Worm (Caenorhabditis elegans) whole organism, young adult: Measurements from ENCODE around the gene F54D10.8.

Experiments
- B0035.1 ChIP-seq: sonication (generic microtip); optimal IDR thresholded peaks from 2 replicates; lab custom pipeline; 2016; ENCODE audit warnings: missing genetic modification characterization, mild to moderate bottlenecking, missing compliant biosample characterization, missing genotype, missing genetic modification reagents
- C06A6.2 ChIP-seq: fragments of 200-800 bp; sonication (Bioruptor generic); conservative IDR thresholded peaks from 2 replicates; pipeline ENCODE4 v1.3.6; 2022; ENCODE audit warnings: missing genetic modification characterization, missing compliant biosample characterization
- F23B12.7 ChIP-seq: sonication (generic microtip); optimal IDR thresholded peaks from 2 replicates; lab custom pipeline; 2017; ENCODE audit warnings: missing genetic modification characterization, mild to moderate bottlenecking, missing compliant biosample characterization, antibody characterized with exemption, moderate library complexity; ENCODE audit not compliant: insufficient read depth
- F39B2.1 ChIP-seq: fragments of 200-800 bp; sonication (Bioruptor generic); IDR thresholded peaks from 2 replicates; pipeline ENCODE4 v1.3.6; 2022; ENCODE audit warnings: missing genetic modification reagents, missing genetic modification characterization, missing compliant biosample characterization
- F52B5.7 ChIP-seq: sonication (generic microtip); optimal IDR thresholded peaks from 2 replicates; lab custom pipeline; 2016; ENCODE audit warnings: mild to moderate bottlenecking, missing genetic modification characterization, missing compliant biosample characterization
- F55B11.4 ChIP-seq: sonication (generic microtip); optimal IDR thresholded peaks from 2 replicates; lab custom pipeline; 2016; ENCODE audit warnings: missing compliant biosample characterization, missing genetic modification characterization, borderline replicate concordance; ENCODE audit not compliant: insufficient read depth
- T07F8.4 ChIP-seq: sonication (generic microtip); optimal IDR thresholded peaks from 2 replicates; lab custom pipeline; 2016; ENCODE audit warnings: mild to moderate bottlenecking, missing genetic modification characterization, moderate library complexity, missing compliant biosample characterization
- Y56A3A.18 ChIP-seq: fragments of 200-800 bp; sonication (Bioruptor generic); IDR thresholded peaks from 2 replicates; pipeline ENCODE4 v1.3.6; 2022; ENCODE audit warnings: missing genetic modification reagents, missing genetic modification characterization, missing compliant biosample characterization
- Y67H2A.10 ChIP-seq: fragments of 200-800 bp; sonication (Bioruptor generic); conservative IDR thresholded peaks from 2 replicates; pipeline ENCODE4 v1.3.6; 2022; ENCODE audit warnings: missing genetic modification reagents, missing genetic modification characterization, missing compliant biosample characterization
- Y79H2A.3 ChIP-seq: fragments of 200-800 bp; sonication (Bioruptor generic); conservative IDR thresholded peaks from 2 replicates; pipeline ENCODE4 v1.3.6; 2022; ENCODE audit warnings: missing genetic modification reagents, missing genetic modification characterization, missing compliant biosample characterization
- ama-1 ChIP-seq, 3 experiments: fragments of 150-350 bp in 1 of 3; sonication (generic microtip) in 2 of 3; optimal IDR thresholded peaks; 2 replicates each; lab custom pipeline; 2014 to 2018; ENCODE audit warnings: missing biosample characterization in 2 of 3, missing genetic modification characterization in 2 of 3, missing genetic modification reagents in 2 of 3
- aptf-2 ChIP-seq: fragments of 200-800 bp; sonication (Bioruptor generic); conservative IDR thresholded peaks from 2 replicates; pipeline ENCODE4 v1.3.6; 2022; ENCODE audit warnings: missing genetic modification reagents, missing genetic modification characterization, missing compliant biosample characterization
- attf-3 ChIP-seq: fragments of 200-800 bp; sonication (Bioruptor generic); conservative IDR thresholded peaks from 2 replicates; pipeline ENCODE4 v1.3.6; 2022; ENCODE audit warnings: missing genetic modification reagents, missing genetic modification characterization, missing compliant biosample characterization
- bed-1 ChIP-seq: fragments of 200-800 bp; sonication (Bioruptor generic); IDR thresholded peaks from 2 replicates; pipeline ENCODE4 v1.3.6; 2022; ENCODE audit warnings: missing genetic modification reagents, missing genetic modification characterization, missing compliant biosample characterization
- cebp-2 ChIP-seq: fragments of 200-800 bp; sonication (Bioruptor generic); IDR thresholded peaks from 2 replicates; pipeline ENCODE4 v1.3.6; 2022; ENCODE audit warnings: missing genetic modification characterization, missing compliant biosample characterization
- ceh-27 ChIP-seq: fragments of 200-800 bp; sonication (Bioruptor generic); optimal IDR thresholded peaks from 2 replicates; lab custom pipeline; 2018; ENCODE audit warnings: mild to moderate bottlenecking, missing genetic modification characterization, moderate library complexity, missing compliant biosample characterization
- ceh-40 ChIP-seq: fragments of 200-800 bp; sonication (Bioruptor generic); IDR thresholded peaks from 2 replicates; pipeline ENCODE4 v1.3.6; 2022; ENCODE audit warnings: missing genetic modification characterization, missing compliant biosample characterization
- ceh-79 ChIP-seq: sonication (generic microtip); optimal IDR thresholded peaks from 2 replicates; lab custom pipeline; 2017; ENCODE audit warnings: mild to moderate bottlenecking, missing genetic modification characterization, missing compliant biosample characterization
- egrh-3 ChIP-seq: fragments of 200-800 bp; sonication (Bioruptor generic); IDR thresholded peaks from 2 replicates; pipeline ENCODE4 v1.3.6; 2022; ENCODE audit warnings: missing genetic modification reagents, missing genetic modification characterization, missing compliant biosample characterization
- ekl-4 ChIP-seq: fragments of 200-800 bp; sonication (Bioruptor generic); IDR thresholded peaks from 2 replicates; pipeline ENCODE4 v1.3.6; 2022; ENCODE audit warnings: missing genetic modification reagents, missing genetic modification characterization, missing compliant biosample characterization
- ets-4 ChIP-seq: fragments of 200-800 bp; sonication (Bioruptor generic); optimal IDR thresholded peaks from 2 replicates; lab custom pipeline; 2018; ENCODE audit warnings: mild to moderate bottlenecking, missing genetic modification characterization, missing compliant biosample characterization
- hsf-1 ChIP-seq: fragments of 200-800 bp; sonication (Bioruptor generic); IDR thresholded peaks from 2 replicates; pipeline ENCODE4 v1.3.6; 2022; ENCODE audit warnings: missing genetic modification reagents, missing genetic modification characterization, missing compliant biosample characterization
- let-526 ChIP-seq: fragments of 200-800 bp; sonication (Bioruptor generic); IDR thresholded peaks from 2 replicates; pipeline ENCODE4 v1.3.6; 2022; ENCODE audit warnings: missing genetic modification reagents, missing genetic modification characterization, missing compliant biosample characterization
- lin-40 ChIP-seq: sonication (generic microtip); optimal IDR thresholded peaks from 2 replicates; lab custom pipeline; 2016; ENCODE audit warnings: missing genetic modification characterization, mild to moderate bottlenecking, missing compliant biosample characterization, missing genotype, missing genetic modification reagents
- lsl-1 ChIP-seq: fragments of 200-800 bp; sonication (Bioruptor generic); optimal IDR thresholded peaks from 2 replicates; lab custom pipeline; 2018; ENCODE audit warnings: mild to moderate bottlenecking, missing genetic modification characterization, moderate library complexity, missing compliant biosample characterization
- madf-10 ChIP-seq: sonication (generic microtip); optimal IDR thresholded peaks from 2 replicates; lab custom pipeline; 2016; ENCODE audit warnings: mild to moderate bottlenecking, missing genetic modification characterization, missing compliant biosample characterization
- madf-8 ChIP-seq: fragments of 200-800 bp; sonication (Bioruptor generic); conservative IDR thresholded peaks from 2 replicates; pipeline ENCODE4 v1.3.6; 2022; ENCODE audit warnings: missing genetic modification reagents, missing genetic modification characterization, missing compliant biosample characterization
- mel-28 ChIP-seq: sonication (generic microtip); optimal IDR thresholded peaks from 2 replicates; lab custom pipeline; 2016; ENCODE audit warnings: borderline replicate concordance, mild to moderate bottlenecking, missing genetic modification characterization, missing compliant biosample characterization
- mes-4 ChIP-seq: sonication (generic microtip); optimal IDR thresholded peaks from 2 replicates; lab custom pipeline; 2016; ENCODE audit warnings: missing genotype, missing genetic modification characterization, missing compliant biosample characterization
- nfya-2 ChIP-seq: fragments of 200-800 bp; sonication (Bioruptor generic); IDR thresholded peaks from 2 replicates; pipeline ENCODE4 v1.3.6; 2022; ENCODE audit warnings: missing genetic modification reagents, missing genetic modification characterization, missing compliant biosample characterization
- nfyb-1 ChIP-seq: fragments of 200-800 bp; sonication (Bioruptor generic); IDR thresholded peaks from 2 replicates; pipeline ENCODE4 v1.3.6; 2022; ENCODE audit warnings: missing genetic modification reagents, missing genetic modification characterization, missing compliant biosample characterization
- rec-8 ChIP-seq, 2 experiments: sonication (generic microtip); optimal IDR thresholded peaks; 2 replicates each; lab custom pipeline; 2016; ENCODE audit warnings: mild to moderate bottlenecking in 2 of 2, missing genetic modification characterization in 2 of 2, missing genetic modification reagents in 2 of 2, missing genotype in 2 of 2, missing biosample characterization in 1 of 2, missing compliant biosample characterization in 1 of 2, moderate library complexity in 1 of 2
- snpc-1.1 ChIP-seq: sonication (generic microtip); optimal IDR thresholded peaks from 2 replicates; lab custom pipeline; 2017; ENCODE audit warnings: missing genetic modification characterization, mild to moderate bottlenecking, missing compliant biosample characterization, antibody characterized with exemption, moderate library complexity, missing genotype, missing genetic modification reagents; ENCODE audit not compliant: insufficient read depth
- snpc-3.4 ChIP-seq: sonication (generic microtip); optimal IDR thresholded peaks from 2 replicates; lab custom pipeline; 2017; ENCODE audit warnings: missing genetic modification characterization, mild to moderate bottlenecking, missing compliant biosample characterization, antibody characterized with exemption, moderate library complexity, missing genotype, missing genetic modification reagents
- somi-1 ChIP-seq: fragments of 200-800 bp; sonication (Bioruptor generic); optimal IDR thresholded peaks from 2 replicates; lab custom pipeline; 2018; ENCODE audit warnings: mild to moderate bottlenecking, missing genetic modification characterization, missing compliant biosample characterization
- sptf-2 ChIP-seq: fragments of 200-800 bp; sonication (Bioruptor generic); optimal IDR thresholded peaks from 2 replicates; lab custom pipeline; 2018; ENCODE audit warnings: mild to moderate bottlenecking, missing genetic modification characterization, missing compliant biosample characterization
- tbp1 ChIP-seq: fragments of 200-800 bp; sonication (Bioruptor generic); optimal IDR thresholded peaks from 2 replicates; lab custom pipeline; 2018; ENCODE audit warnings: mild to moderate bottlenecking, missing genetic modification characterization, missing compliant biosample characterization
- tbx-9 ChIP-seq: sonication (generic microtip); optimal IDR thresholded peaks from 2 replicates; lab custom pipeline; 2016; ENCODE audit warnings: borderline replicate concordance, missing genetic modification characterization, inconsistent platforms, missing compliant biosample characterization
- tlf-1 ChIP-seq: fragments of 200-800 bp; sonication (Bioruptor generic); optimal IDR thresholded peaks from 2 replicates; lab custom pipeline; 2018; ENCODE audit warnings: mild to moderate bottlenecking, missing genetic modification characterization, missing compliant biosample characterization
- unc-130 ChIP-seq: sonication (generic microtip); optimal IDR thresholded peaks from 2 replicates; lab custom pipeline; 2016; ENCODE audit warnings: missing genetic modification reagents, missing genetic modification characterization, missing compliant biosample characterization
- unc-62 ChIP-seq: fragments of 150-350 bp; optimal IDR thresholded peaks from 2 replicates; lab custom pipeline; 2014; ENCODE audit warnings: missing biosample characterization, missing genetic modification reagents, missing genetic modification characterization
- xnd-1 ChIP-seq: sonication (generic microtip); optimal IDR thresholded peaks from 2 replicates; lab custom pipeline; 2016; ENCODE audit warnings: missing genotype, missing genetic modification reagents, missing genetic modification characterization, missing compliant biosample characterization
- zfh-2 ChIP-seq: fragments of 200-800 bp; sonication (Bioruptor generic); conservative IDR thresholded peaks from 2 replicates; pipeline ENCODE4 v1.3.6; 2022; ENCODE audit warnings: missing genetic modification reagents, missing genetic modification characterization, missing compliant biosample characterization
- ztf-22 ChIP-seq: fragments of 200-800 bp; sonication (Bioruptor generic); optimal IDR thresholded peaks from 2 replicates; lab custom pipeline; 2018; ENCODE audit warnings: mild to moderate bottlenecking, missing genetic modification characterization, moderate library complexity, missing compliant biosample characterization
- ztf-25 ChIP-seq: fragments of 200-800 bp; sonication (Bioruptor generic); IDR thresholded peaks from 2 replicates; pipeline ENCODE4 v1.3.6; 2022; ENCODE audit warnings: missing genetic modification reagents, missing genetic modification characterization, missing compliant biosample characterization
- ztf-26 ChIP-seq: sonication (generic microtip); optimal IDR thresholded peaks from 2 replicates; lab custom pipeline; 2017; ENCODE audit warnings: missing genetic modification characterization, missing compliant biosample characterization

F54D10.8 gene

ce11 chrII:3839562-3839961 is 11.9 kb upstream of the F54D10.8 start, which contains the start of gene C17A2.4:
Gene C17A2.4 (plus strand): TSS chrII:3839862.
- no peak for TF ChIP-seq unc-62 (GFP tag; lab: Kevin White, UChicago)
- no peak for TF ChIP-seq ztf-25 (GFP tag; lab: Robert Waterston, UW)
- TF ChIP-seq unc-130 (GFP tag; lab: Kevin White, UChicago) = no peak
- no peak for TF ChIP-seq aptf-2
- TF ChIP-seq mel-28 (tag; lab: Kevin White, UChicago) = no peak
- no peak for TF ChIP-seq ama-1 (optimal IDR thresholded peaks at IDR 0.05; lab: Kevin White, UChicago)
- TF ChIP-seq ama-1 (GFP tag; optimal IDR thresholded peaks at IDR 0.05; lab: Kevin White, UChicago) = no peak
- TF ChIP-seq F39B2.1 = no peak
- no peak for TF ChIP-seq C06A6.2 (GFP tag; lab: Robert Waterston, UW)
- no peak for TF ChIP-seq bed-1
- no peak for TF ChIP-seq ets-4 (GFP tag; lab: Kevin White, UChicago)
- TF ChIP-seq Y67H2A.10 (GFP tag; lab: Robert Waterston, UW) = no peak
- no peak for TF ChIP-seq sptf-2
- TF ChIP-seq F52B5.7 (tag; lab: Kevin White, UChicago) = no peak
- TF ChIP-seq lsl-1 (GFP tag; lab: Kevin White, UChicago) = no peak
- TF ChIP-seq T07F8.4 (tag; lab: Kevin White, UChicago) = no peak
- no peak for TF ChIP-seq snpc-3.4
- TF ChIP-seq Y56A3A.18 (GFP tag; lab: Robert Waterston, UW) = no peak
- TF ChIP-seq cebp-2 (GFP tag; lab: Robert Waterston, UW) = no peak
- no peak for TF ChIP-seq ekl-4
- TF ChIP-seq, all 124 proteins: peak for 0

ce11 chrII:3835915-3836314 is 8.2 kb upstream of the F54D10.8 start, which contains the start of gene oac-4:
Gene oac-4 (minus strand): TSS chrII:3836015.
- TF ChIP-seq xnd-1 = no peak
- no peak for TF ChIP-seq somi-1 (GFP tag; lab: Kevin White, UChicago)
- no peak for TF ChIP-seq ceh-79 (tag; lab: Kevin White, UChicago)
- no peak for TF ChIP-seq lsl-1 (GFP tag; lab: Kevin White, UChicago)
- no peak for TF ChIP-seq madf-10 (tag; lab: Kevin White, UChicago)
- no peak for TF ChIP-seq ceh-40 (GFP tag; lab: Robert Waterston, UW)
- no peak for TF ChIP-seq nfya-2
- no peak for TF ChIP-seq egrh-3 (GFP tag; lab: Robert Waterston, UW)
- no peak for TF ChIP-seq unc-130 (GFP tag; lab: Kevin White, UChicago)
- TF ChIP-seq zfh-2 = no peak
- TF ChIP-seq ztf-22 (GFP tag; lab: Kevin White, UChicago) = no peak
- TF ChIP-seq nfyb-1 (GFP tag; lab: Robert Waterston, UW) = no peak
- no peak for TF ChIP-seq attf-3 (GFP tag; lab: Robert Waterston, UW)
- no peak for TF ChIP-seq snpc-1.1
- TF ChIP-seq tlf-1 = no peak
- TF ChIP-seq unc-62 (GFP tag; lab: Kevin White, UChicago) = no peak
- TF ChIP-seq let-526 (GFP tag; lab: Robert Waterston, UW) = no peak
- TF ChIP-seq tbx-9 (tag; lab: Kevin White, UChicago) = no peak
- TF ChIP-seq ama-1 (optimal IDR thresholded peaks at IDR 0.05; lab: Kevin White, UChicago) = no peak
- no peak for TF ChIP-seq ama-1 (GFP tag; optimal IDR thresholded peaks at IDR 0.05; lab: Kevin White, UChicago)
- TF ChIP-seq mes-4 (tag; lab: Kevin White, UChicago) = no peak

ce11 chrII:3832383-3832782 is 4.7 kb upstream of the F54D10.8 start, which contains the start of gene F54D10.9:
Gene F54D10.9 (minus strand): TSS chrII:3832483.
- TF ChIP-seq ztf-26 (tag; lab: Kevin White, UChicago) = no peak
- TF ChIP-seq somi-1 (GFP tag; lab: Kevin White, UChicago) = no peak
- TF ChIP-seq Y79H2A.3 (GFP tag; lab: Robert Waterston, UW) = no peak
- no peak for TF ChIP-seq ceh-27 (GFP tag; lab: Kevin White, UChicago)
- TF ChIP-seq aptf-2 = no peak
- TF ChIP-seq madf-8 (GFP tag; lab: Robert Waterston, UW) = no peak
- no peak for TF ChIP-seq hsf-1 (GFP tag; lab: Robert Waterston, UW)
- TF ChIP-seq rec-8 (tag; optimal IDR thresholded peaks at IDR 0.05; lab: Kevin White, UChicago) = no peak
- no peak for TF ChIP-seq F55B11.4 (tag; lab: Kevin White, UChicago)
- TF ChIP-seq lin-40 (tag; lab: Kevin White, UChicago) = no peak
- TF ChIP-seq B0035.1 (tag; lab: Kevin White, UChicago) = no peak
- no peak for TF ChIP-seq let-526 (GFP tag; lab: Robert Waterston, UW)
- no peak for TF ChIP-seq F23B12.7 (tag; lab: Kevin White, UChicago)
- no peak for TF ChIP-seq tbp1 (GFP tag; lab: Kevin White, UChicago)
